Fruit fly (Drosophila melanogaster) whole organism: ENCODE data around the gene CG6144.

Source experiments
- psq ChIP-seq: fragments of >200 bp; optimal IDR thresholded peaks from 2 replicates; lab custom pipeline; 2017
- usp ChIP-seq: fragments of >200 bp; optimal IDR thresholded peaks from 2 replicates; lab custom pipeline; 2017; ENCODE audit warnings: missing biosample characterization, missing genetic modification characterization, mixed read lengths

DNA sequence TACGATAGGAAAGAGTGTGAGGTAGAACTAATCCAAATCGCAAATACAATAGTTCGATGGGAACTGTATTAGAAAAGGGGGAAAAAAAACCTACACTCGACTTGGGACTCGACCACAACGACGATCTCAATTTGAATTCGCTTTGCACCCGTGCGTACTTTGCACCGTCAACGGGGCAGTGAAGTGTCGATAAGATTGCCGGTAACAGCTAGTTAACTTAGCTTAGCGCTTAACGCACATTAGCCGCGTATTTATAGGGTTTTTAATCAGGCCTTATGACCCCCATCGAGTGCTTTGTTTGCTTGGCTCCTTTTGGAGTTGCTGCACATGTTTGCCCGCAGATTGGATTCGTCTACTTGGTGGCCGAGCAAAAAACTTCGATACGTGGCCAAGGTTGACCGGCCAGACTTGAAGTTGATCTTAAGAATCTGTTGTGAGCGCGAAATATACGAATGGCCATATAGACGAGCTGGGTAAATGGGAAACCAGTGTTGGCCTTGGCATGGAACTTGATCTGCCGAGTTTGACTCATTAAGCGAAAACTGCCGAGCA is 26.2 kb downstream of the CG6144 start:
- no peak for TF ChIP-seq psq (lab: Kevin White, UChicago)
- no peak for TF ChIP-seq usp (GFP tag; lab: Kevin White, UChicago)
